Worm (Caenorhabditis elegans): ENCODE measurements around the gene Y38C1AA.7.

DNA sequence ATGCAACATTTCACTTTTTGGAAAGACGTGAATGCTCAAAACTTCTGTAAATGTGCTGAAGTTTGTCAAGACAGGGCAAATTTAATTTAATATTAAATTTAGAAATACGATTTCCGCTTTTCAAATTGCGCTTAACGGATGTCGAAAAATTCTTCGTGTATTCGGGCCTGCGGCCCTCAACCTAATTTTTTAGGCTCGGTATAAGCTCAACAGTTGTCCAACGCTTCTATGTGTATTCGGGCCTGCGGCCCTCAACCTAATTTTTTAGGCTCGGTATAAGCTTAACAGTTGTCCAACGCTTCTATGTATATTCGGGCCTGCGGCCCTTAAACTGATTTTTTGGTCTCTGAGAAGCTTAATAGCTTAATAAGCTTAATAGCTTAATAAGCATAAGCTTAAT, 40.0 kb upstream of the Y38C1AA.7 start:
- TF ChIP-seq ceh-82 (tag; optimal IDR thresholded peaks at IDR 0.05) (no peak), sem-4 (tag; optimal IDR thresholded peaks at IDR 0.05) (no peak)

Data from whole organism, L2 larva.